Fruit fly (Drosophila melanogaster): ENCODE measurements around the gene CG32814.

Gene CG32814

dm6 chrX:1052684-1053389 lies 26.3 kb upstream of the CG32814 start (continued):
- TF ChIP-seq Abd-B (GFP tag; optimal IDR thresholded peaks at IDR 0.05) (peak; percentile 34), CG7963 (GFP tag; IDR thresholded peaks at IDR 0.05; ENCODE audit: partially characterized antibody) (no peak), CG12219 (GFP tag; optimal IDR thresholded peaks at IDR 0.05) (peak; percentile 50), cwo (GFP tag; optimal IDR thresholded peaks at IDR 0.05) (peak; percentile 12), mam (GFP tag; optimal IDR thresholded peaks at IDR 0.05) (peak; percentile 37), CG33213 (GFP tag; optimal IDR thresholded peaks at IDR 0.05) (no peak), ems (GFP tag; optimal IDR thresholded peaks at IDR 0.05) (peak; percentile 36), CG6654 (GFP tag; optimal IDR thresholded peaks at IDR 0.05) (peak; percentile 9), CG10209 (GFP tag; optimal IDR thresholded peaks at IDR 0.05) (peak; percentile 37), CG1647 (GFP tag; optimal IDR thresholded peaks at IDR 0.05) (no peak), CG10366 (GFP tag; IDR thresholded peaks at IDR 0.05) (peak; percentile 14; the same call in 1 of the 2 replicates), D (optimal IDR thresholded peaks at IDR 0.05) (no peak), D (GFP tag; optimal IDR thresholded peaks at IDR 0.05) (peak; percentile 18), CG8359 (GFP tag; optimal IDR thresholded peaks at IDR 0.05; ENCODE audit: borderline replicate concordance) (peak; percentile 26), tin (GFP tag; optimal IDR thresholded peaks at IDR 0.05) (peak; percentile 62), zfh2 (GFP tag; optimal IDR thresholded peaks at IDR 0.05) (no peak), MTF-1 (GFP tag; optimal IDR thresholded peaks at IDR 0.05; ENCODE audit: borderline replicate concordance) (no peak), CG1233 (GFP tag; optimal IDR thresholded peaks at IDR 0.05) (peak; percentile 20), CG10462 (GFP tag; optimal IDR thresholded peaks at IDR 0.05) (no peak), slou (GFP tag; optimal IDR thresholded peaks at IDR 0.05) (no peak), Atf-2 (GFP tag; optimal IDR thresholded peaks at IDR 0.05) (peak; percentile 31), gsb-n (tag; optimal IDR thresholded peaks at IDR 0.05) (peak; percentile 7), phol (tag; optimal IDR thresholded peaks at IDR 0.05) (peak; percentile 59), dpn (GFP tag; optimal IDR thresholded peaks at IDR 0.05) (peak; percentile 3 to 42), sens-2 (GFP tag; IDR thresholded peaks at IDR 0.05) (no peak), CG2678 (tag; optimal IDR thresholded peaks at IDR 0.05) (peak; percentile 54), Meics (GFP tag; optimal IDR thresholded peaks at IDR 0.05) (peak; percentile 2), CoRest (tag; optimal IDR thresholded peaks at IDR 0.05) (peak; percentile 35), CG16863 (GFP tag; optimal IDR thresholded peaks at IDR 0.05) (peak; percentile 18), ken (GFP tag; IDR thresholded peaks at IDR 0.05) (0 out of 3 replicates have a peak, but pooled peaks have one; percentile 3), sima (GFP tag; optimal IDR thresholded peaks at IDR 0.05) (no peak), dysf (GFP tag; IDR thresholded peaks at IDR 0.05) (peak; percentile 56; the same call in 2 of the 3 replicates), org-1 (GFP tag; optimal IDR thresholded peaks at IDR 0.05) (peak; percentile 8), CG18764 (GFP tag; optimal IDR thresholded peaks at IDR 0.05) (peak; percentile 13), CG3281 (GFP tag; optimal IDR thresholded peaks at IDR 0.05) (no peak), lola (GFP tag; optimal IDR thresholded peaks at IDR 0.05) (peak in 1 of 3 experiments; percentile 39), CG10431 (GFP tag; optimal IDR thresholded peaks at IDR 0.05) (no peak), Stat92E (GFP tag; optimal IDR thresholded peaks at IDR 0.05) (no peak), insv (GFP tag; optimal IDR thresholded peaks at IDR 0.05) (no peak), fru (optimal IDR thresholded peaks at IDR 0.05) (no peak), wdn (GFP tag; IDR thresholded peaks at IDR 0.05) (0 out of 2 replicates have a peak, but pooled peaks have one; percentile 23), CG8281 (tag; optimal IDR thresholded peaks at IDR 0.05) (no peak), CG11247 (GFP tag; IDR thresholded peaks at IDR 0.05) (no peak), Hmr (GFP tag; optimal IDR thresholded peaks at IDR 0.05) (peak; percentile 4), HHEX (GFP tag; optimal IDR thresholded peaks at IDR 0.05) (peak; percentile 43), lilli (GFP tag; optimal IDR thresholded peaks at IDR 0.05) (peak; percentile 19), CG17361 (GFP tag; IDR thresholded peaks at IDR 0.05) (peak; percentile 44; the same call in 2 of the 3 replicates), gce (GFP tag; IDR thresholded peaks at IDR 0.05) (0 out of 3 replicates have a peak, but pooled peaks have one; percentile 24), CG13775 (GFP tag; optimal IDR thresholded peaks at IDR 0.05) (no peak)

All from whole organism, embryonic.